Fruit fly (Drosophila melanogaster): ENCODE measurements around the gene Bdp1.

Bdp1 gene

DNA sequence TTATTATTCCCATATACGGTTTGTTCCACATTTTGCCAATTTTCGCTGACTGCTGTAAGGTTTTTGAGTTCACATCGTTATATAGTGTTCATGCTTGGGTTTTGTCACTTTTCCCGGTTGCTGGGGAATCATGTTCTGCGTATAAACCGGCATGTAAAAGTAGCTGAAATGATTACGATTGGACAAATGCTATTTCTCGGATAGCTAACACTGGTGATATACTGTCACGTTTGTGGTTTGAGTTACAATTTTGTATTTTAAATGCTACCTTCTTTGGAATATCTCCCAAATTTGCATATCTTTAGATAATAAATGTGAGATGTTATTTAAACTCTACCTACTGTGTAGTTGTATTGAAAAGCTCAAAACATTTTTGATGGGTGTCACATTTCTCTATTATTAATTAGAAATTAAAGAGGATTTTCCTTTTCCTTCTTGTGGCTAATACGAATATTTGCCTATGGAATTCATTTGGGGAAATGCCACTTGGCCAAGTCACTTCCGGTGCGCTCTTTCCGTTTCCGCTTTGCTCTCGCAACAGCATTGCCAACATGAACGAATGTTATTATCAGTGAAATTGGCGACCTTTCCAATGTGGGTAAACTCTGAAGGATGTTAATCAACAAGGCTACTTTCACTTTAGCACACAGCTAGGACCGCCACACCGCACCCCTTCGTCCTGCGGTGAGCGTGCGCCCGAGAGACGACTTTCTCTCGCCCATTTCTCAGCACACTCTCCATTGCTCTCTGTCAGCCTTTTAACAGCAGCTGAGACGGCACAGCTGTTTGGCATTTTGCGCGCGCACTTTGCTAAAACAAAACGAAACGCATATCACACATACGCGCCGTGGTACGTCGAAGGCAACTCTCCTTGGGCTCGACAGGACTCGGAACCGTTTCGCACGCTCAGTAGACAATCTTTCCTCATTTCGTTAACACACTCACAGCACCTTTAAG is 41.1 kb upstream of the Bdp1 start, which contains the start of the genes CG16956, CG42784 and CG43850:
CG16956 (minus strand) TSS at position 51 of the 957 bp plus-strand sequence.
CG42784 (plus strand) TSS at position 907 of the 957 bp plus-strand sequence.
CG43850 (plus strand) TSS at position 907 of the 957 bp plus-strand sequence.
- TF ChIP-seq Vsx2 (GFP tag; optimal IDR thresholded peaks at IDR 0.05; ENCODE audit: partially characterized antibody) (peak; percentile 7), Hnf4 (GFP tag; optimal IDR thresholded peaks at IDR 0.05) (no peak)

dm6 chr2L:13412219-13412618 is 38.5 kb upstream of the Bdp1 start, which contains the start of gene Flad2:
TSS of gene Flad2 (plus strand) at chr2L:13412519.
- TF ChIP-seq Hr83 (GFP tag; optimal IDR thresholded peaks at IDR 0.05; ENCODE audit: poor library complexity, severe bottlenecking) (no peak), jim (GFP tag; optimal IDR thresholded peaks at IDR 0.05) (no peak), Jra (GFP tag; optimal IDR thresholded peaks at IDR 0.05) (no peak), rgr (GFP tag; optimal IDR thresholded peaks at IDR 0.05) (no peak), woc (GFP tag; optimal IDR thresholded peaks at IDR 0.05) (no peak), sage (GFP tag; optimal IDR thresholded peaks at IDR 0.05) (no peak), GATAd (GFP tag; optimal IDR thresholded peaks at IDR 0.05) (no peak), sv (GFP tag; optimal IDR thresholded peaks at IDR 0.05) (no peak), HLH106 (tag; optimal IDR thresholded peaks at IDR 0.05) (no peak), br (GFP tag; optimal IDR thresholded peaks at IDR 0.05) (no peak), Mio (GFP tag; optimal IDR thresholded peaks at IDR 0.05) (no peak), foxo (GFP tag; optimal IDR thresholded peaks at IDR 0.05) (no peak), ey (GFP tag; optimal IDR thresholded peaks at IDR 0.05) (no peak), brk (GFP tag; optimal IDR thresholded peaks at IDR 0.05) (no peak), h (GFP tag; optimal IDR thresholded peaks at IDR 0.05) (no peak), tai (GFP tag; optimal IDR thresholded peaks at IDR 0.05) (no peak), Hr78 (GFP tag; optimal IDR thresholded peaks at IDR 0.05) (no peak), CG9705 (GFP tag; optimal IDR thresholded peaks at IDR 0.05) (no peak)

- TF ChIP-seq Hr78 (GFP tag; optimal IDR thresholded peaks at IDR 0.05) (no peak), Hnf4 (GFP tag; optimal IDR thresholded peaks at IDR 0.05) (no peak), dsf (GFP tag; optimal IDR thresholded peaks at IDR 0.05; ENCODE audit: borderline replicate concordance) (no peak), Abd-B (GFP tag; optimal IDR thresholded peaks at IDR 0.05) (no peak), jim (GFP tag; optimal IDR thresholded peaks at IDR 0.05) (no peak), sv (GFP tag; optimal IDR thresholded peaks at IDR 0.05) (no peak), lola (GFP tag; optimal IDR thresholded peaks at IDR 0.05) (no peak), pan (optimal IDR thresholded peaks at IDR 0.05) (no peak), br (GFP tag; optimal IDR thresholded peaks at IDR 0.05) (no peak), Jra (GFP tag; optimal IDR thresholded peaks at IDR 0.05) (no peak), GATAd (GFP tag; optimal IDR thresholded peaks at IDR 0.05) (no peak)
These were observed 37.9 kb upstream of the Bdp1 start, which contains the start of gene Vm34Ca for dm6 chr2L:13411566-13411965. TSS of gene Vm34Ca (minus strand) at chr2L:13411631.

DNA sequence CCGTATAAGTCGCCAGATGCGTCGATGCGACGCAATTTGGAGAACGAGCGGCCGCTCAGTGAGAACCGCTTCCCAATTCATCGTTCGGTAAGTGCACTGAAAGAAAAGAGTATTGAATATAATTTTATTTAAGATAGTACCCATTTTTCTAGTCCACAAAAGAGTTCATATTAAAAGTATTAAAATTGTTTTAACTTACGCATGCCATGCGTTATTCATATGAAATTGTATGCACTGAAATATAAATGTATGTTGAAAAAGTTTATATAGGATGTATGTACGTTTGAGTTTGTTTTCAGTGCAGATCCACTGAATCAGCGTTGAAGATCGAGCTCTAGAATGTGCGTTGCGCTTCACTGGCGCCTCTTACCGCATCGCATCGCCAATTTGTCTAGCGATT is 25.9 kb upstream of the Bdp1 start:
- TF ChIP-seq GATAd (GFP tag; optimal IDR thresholded peaks at IDR 0.05) (no peak), tai (GFP tag; optimal IDR thresholded peaks at IDR 0.05) (no peak), foxo (GFP tag; optimal IDR thresholded peaks at IDR 0.05) (no peak), brk (GFP tag; optimal IDR thresholded peaks at IDR 0.05) (no peak), Hr83 (GFP tag; optimal IDR thresholded peaks at IDR 0.05; ENCODE audit: poor library complexity, severe bottlenecking) (no peak), Myc (optimal IDR thresholded peaks at IDR 0.05) (no peak), pan (optimal IDR thresholded peaks at IDR 0.05) (no peak), Rel (GFP tag; optimal IDR thresholded peaks at IDR 0.05) (no peak), Rel (tag; optimal IDR thresholded peaks at IDR 0.05) (no peak), OdsH (GFP tag; optimal IDR thresholded peaks at IDR 0.05) (no peak), jim (GFP tag; optimal IDR thresholded peaks at IDR 0.05) (no peak), CG9705 (GFP tag; optimal IDR thresholded peaks at IDR 0.05) (no peak), usp (GFP tag; optimal IDR thresholded peaks at IDR 0.05) (no peak), lola (GFP tag; optimal IDR thresholded peaks at IDR 0.05) (no peak), N (GFP tag; optimal IDR thresholded peaks at IDR 0.05) (no peak), dmrt93B (GFP tag; optimal IDR thresholded peaks at IDR 0.05) (no peak), CrebA (GFP tag; optimal IDR thresholded peaks at IDR 0.05; ENCODE audit: borderline replicate concordance) (no peak), dl (GFP tag; optimal IDR thresholded peaks at IDR 0.05; ENCODE audit: insufficient read depth in 1 of 2, partially characterized antibody in 2 of 2) (no peak), ey (GFP tag; optimal IDR thresholded peaks at IDR 0.05) (no peak)
